Fruit fly (Drosophila melanogaster): Measurements from ENCODE around the gene CG12725.

- TF ChIP-seq h (GFP tag; optimal IDR thresholded peaks at IDR 0.05) = peak; percentile 5
- TF ChIP-seq br (GFP tag; optimal IDR thresholded peaks at IDR 0.05) = no peak
- TF ChIP-seq tai (GFP tag; optimal IDR thresholded peaks at IDR 0.05) = no peak
- no peak for TF ChIP-seq Hr78 (GFP tag; optimal IDR thresholded peaks at IDR 0.05)
- TF ChIP-seq Myc (optimal IDR thresholded peaks at IDR 0.05) = no peak
- no peak for TF ChIP-seq fru (GFP tag; optimal IDR thresholded peaks at IDR 0.05)
- TF ChIP-seq Jra (GFP tag; optimal IDR thresholded peaks at IDR 0.05) = no peak
- TF ChIP-seq foxo (GFP tag; optimal IDR thresholded peaks at IDR 0.05) = no peak
- no peak for TF ChIP-seq Vsx2 (GFP tag; optimal IDR thresholded peaks at IDR 0.05; ENCODE audit: partially characterized antibody)
- no peak for TF ChIP-seq usp (GFP tag; optimal IDR thresholded peaks at IDR 0.05)
- TF ChIP-seq OdsH (GFP tag; optimal IDR thresholded peaks at IDR 0.05) = no peak
Observed at dm6 chrX:13410887-13411286, 8.2 kb upstream of the CG12725 start.

All from whole organism, wandering third instar larva.